Fruit fly (Drosophila melanogaster) whole organism, embryonic: Measurements from ENCODE around the gene IFT54.

ENCODE experiments used
- ATbp ChIP-seq: fragments of 200-800 bp; sonication (Bioruptor generic); optimal IDR thresholded peaks from 2 replicates; lab custom pipeline; 2017; ENCODE audit warnings: missing biosample characterization, mild to moderate bottlenecking, missing genetic modification characterization, missing genetic modification reagents
- CG1603 ChIP-seq: fragments of 200-800 bp; sonication (Bioruptor generic); optimal IDR thresholded peaks from 2 replicates; lab custom pipeline; 2019; ENCODE audit warnings: missing biosample characterization, mild to moderate bottlenecking, missing genetic modification characterization, moderate library complexity
- CG1647 ChIP-seq: fragments of 200-800 bp; sonication (Bioruptor generic); optimal IDR thresholded peaks from 3 replicates; lab custom pipeline; 2016; ENCODE audit warnings: missing biosample characterization, missing genetic modification characterization
- CG17612 ChIP-seq: fragments of 200-800 bp; sonication (Bioruptor generic); IDR thresholded peaks from 2 replicates; pipeline ENCODE4 v1.3.6; 2022; ENCODE audit warnings: missing biosample characterization, missing genetic modification characterization
- CG4854 ChIP-seq: fragments of 200-800 bp; sonication (Bioruptor generic); optimal IDR thresholded peaks from 2 replicates; lab custom pipeline; 2016; ENCODE audit warnings: missing biosample characterization, missing genetic modification characterization, inconsistent platforms
- CTCF ChIP-seq: fragments of 200-800 bp; sonication (Bioruptor generic); optimal IDR thresholded peaks from 2 replicates; lab custom pipeline; 2017; ENCODE audit warnings: missing biosample characterization, mild to moderate bottlenecking, missing genetic modification characterization, moderate library complexity
- HHEX ChIP-seq: fragments of 200-800 bp; sonication (Bioruptor generic); optimal IDR thresholded peaks from 3 replicates; lab custom pipeline; 2017; ENCODE audit warnings: missing biosample characterization, mild to moderate bottlenecking, missing genetic modification characterization, missing genetic modification reagents
- dan ChIP-seq: fragments of 200-800 bp; sonication (Bioruptor generic); IDR thresholded peaks from 2 replicates; pipeline ENCODE4 v1.3.6; 2022; ENCODE audit warnings: missing biosample characterization, missing genetic modification characterization
- ind ChIP-seq: fragments of 200-800 bp; sonication (Bioruptor generic); optimal IDR thresholded peaks from 3 replicates; lab custom pipeline; 2016; ENCODE audit warnings: missing biosample characterization, missing genetic modification characterization
- kay ChIP-seq: fragments of 200-800 bp; sonication (Bioruptor generic); optimal IDR thresholded peaks from 2 replicates; lab custom pipeline; 2016; ENCODE audit warnings: missing biosample characterization, missing genetic modification characterization
- mam ChIP-seq: fragments of 200-800 bp; sonication (Bioruptor generic); optimal IDR thresholded peaks from 3 replicates; lab custom pipeline; 2016; ENCODE audit warnings: missing biosample characterization, missing genetic modification characterization
- rib ChIP-seq: fragments of 200-800 bp; sonication (Bioruptor generic); IDR thresholded peaks from 2 replicates; pipeline ENCODE4 v1.3.6; 2022; ENCODE audit warnings: missing biosample characterization, missing genetic modification characterization
- z ChIP-seq: fragments of 200-800 bp; sonication (Bioruptor generic); IDR thresholded peaks from 3 replicates; pipeline ENCODE4 v1.3.6; 2022; ENCODE audit warnings: missing biosample characterization, missing genetic modification characterization

DNA sequence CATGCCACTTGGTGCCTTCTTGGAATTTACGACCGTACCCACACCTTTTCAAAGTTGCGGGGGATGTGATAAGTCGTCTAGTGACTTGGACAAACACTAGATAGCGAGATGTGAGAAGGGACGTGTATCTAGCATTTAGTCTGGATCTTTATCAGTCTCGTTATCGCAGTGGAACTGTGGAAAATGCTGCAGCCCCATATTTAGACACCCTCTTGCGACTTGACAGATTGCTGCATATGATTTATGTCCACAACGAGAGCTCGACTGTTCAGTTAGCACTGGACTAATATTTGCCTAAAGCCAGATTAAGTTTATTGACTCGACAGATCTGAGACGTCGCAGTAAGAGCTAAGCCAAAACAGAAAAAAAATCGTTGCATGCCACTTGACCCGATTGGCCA is 2.3 kb upstream of the IFT54 start:
- TF ChIP-seq CG4854 (GFP tag; lab: Kevin White, UChicago), result no peak
- no peak for TF ChIP-seq CG1647 (GFP tag; lab: Kevin White, UChicago)
- TF ChIP-seq HHEX, result peak; percentile 52
- TF ChIP-seq CG1603 (tag; lab: Kevin White, UChicago), result no peak
- no peak for TF ChIP-seq dan (GFP tag; lab: Robert Waterston, UW)
- no peak for TF ChIP-seq CG17612 (GFP tag; lab: Robert Waterston, UW)
- TF ChIP-seq mam (GFP tag; lab: Kevin White, UChicago), result no peak
- no peak for TF ChIP-seq z (GFP tag; lab: Robert Waterston, UW)
- no peak for TF ChIP-seq CTCF
- peak; percentile 70 for TF ChIP-seq ATbp (GFP tag; lab: Kevin White, UChicago)
- TF ChIP-seq ind (GFP tag; lab: Kevin White, UChicago), result no peak
- TF ChIP-seq rib, result no peak
- no peak for TF ChIP-seq kay (GFP tag; lab: Kevin White, UChicago)
